Worm (Caenorhabditis elegans) whole organism, early embryonic: ENCODE measurements around the gene F54A3.6.

Experiments used
- F13C5.2 ChIP-seq: sonication (generic microtip); optimal IDR thresholded peaks from 2 replicates; lab custom pipeline; 2017; ENCODE audit warnings: mild to moderate bottlenecking, missing genetic modification characterization, inconsistent platforms, missing compliant biosample characterization
- sea-1 ChIP-seq: fragments of 200-800 bp; sonication (Bioruptor generic); conservative IDR thresholded peaks from 2 replicates; pipeline ENCODE4 v1.3.6; 2022; ENCODE audit warnings: missing genetic modification characterization, missing compliant biosample characterization

DNA sequence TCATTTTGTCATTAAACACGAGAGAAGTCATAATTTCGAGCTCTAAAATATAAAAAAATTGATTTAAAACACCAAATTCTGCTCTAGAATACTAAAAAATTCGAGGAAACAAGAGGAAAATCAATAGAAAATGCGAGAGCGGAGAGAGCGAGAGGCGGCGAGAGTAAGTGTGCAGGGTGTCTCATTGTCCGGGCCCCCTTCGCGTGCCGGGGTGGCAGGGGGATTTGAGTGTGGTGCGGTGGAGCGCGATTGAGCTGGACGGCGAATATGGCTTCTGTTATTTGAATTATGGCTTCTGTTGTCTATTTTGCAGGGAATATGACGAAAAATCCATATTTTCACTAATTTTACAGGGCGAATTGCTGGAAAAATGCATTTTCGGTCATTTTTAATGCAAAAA is 12.4 kb downstream of the F54A3.6 start, which contains the start of gene Y59C2A.3:
- no peak for TF ChIP-seq sea-1
- no peak for TF ChIP-seq F13C5.2
